Worm (Caenorhabditis elegans) whole organism, late embryonic: ENCODE results near the gene ZK154.5.

Experiments used
- tbx-2 ChIP-seq: sonication (generic microtip); optimal IDR thresholded peaks from 2 replicates; lab custom pipeline; 2016; ENCODE audit warnings: missing genetic modification characterization, missing compliant biosample characterization
- unc-42 ChIP-seq: sonication (generic microtip); optimal IDR thresholded peaks from 2 replicates; lab custom pipeline; 2016; ENCODE audit warnings: missing genotype, missing genetic modification characterization, missing compliant biosample characterization

- TF ChIP-seq unc-42 (tag; lab: Kevin White, UChicago) (peak; percentile 34), tbx-2 (tag; lab: Kevin White, UChicago) (peak; percentile 73)
These were observed 21.8 kb upstream of the ZK154.5 start for ce11 chrX:7809352-7810196.
